Fruit fly (Drosophila melanogaster): ENCODE measurements around the gene CalpC.

CalpC gene

dm6 chrX:16335107-16335642 is 9.6 kb downstream of the CalpC start (continued):
- TF ChIP-seq exex (tag; optimal IDR thresholded peaks at IDR 0.05) (peak; percentile 34), MBD-R2 (GFP tag; IDR thresholded peaks at IDR 0.05) (peak; percentile 71), knrl (GFP tag; IDR thresholded peaks at IDR 0.05; ENCODE audit: partially characterized antibody) (0 out of 3 replicates have a peak, but pooled peaks have one; percentile 35), CG8944 (GFP tag; optimal IDR thresholded peaks at IDR 0.05) (peak; percentile 42), CG31388 (GFP tag; optimal IDR thresholded peaks at IDR 0.05) (no peak), tup (GFP tag; optimal IDR thresholded peaks at IDR 0.05) (peak; percentile 73), CG17385 (GFP tag; optimal IDR thresholded peaks at IDR 0.05) (peak; percentile 90), gt (GFP tag; IDR thresholded peaks at IDR 0.05) (0 out of 2 replicates have a peak, but pooled peaks have one; percentile 17), CG31441 (GFP tag; IDR thresholded peaks at IDR 0.05) (peak; percentile 52; the same call in 1 of the 2 replicates), CG2199 (GFP tag; IDR thresholded peaks at IDR 0.05) (no peak), Side (GFP tag; optimal IDR thresholded peaks at IDR 0.05) (peak; percentile 49), CG33557 (GFP tag; optimal IDR thresholded peaks at IDR 0.05) (peak; percentile 35), vvl (GFP tag; IDR thresholded peaks at IDR 0.05) (peak; percentile 90), ara (GFP tag; IDR thresholded peaks at IDR 0.05) (peak; percentile 71), tio (GFP tag; optimal IDR thresholded peaks at IDR 0.05) (peak; percentile 76), H2.0 (GFP tag; IDR thresholded peaks at IDR 0.05) (peak; percentile 61), da (GFP tag; optimal IDR thresholded peaks at IDR 0.05) (no peak), sug (tag; optimal IDR thresholded peaks at IDR 0.05) (peak; percentile 55), ken (GFP tag; IDR thresholded peaks at IDR 0.05) (peak; percentile 57; the same call in 1 of the 3 replicates), Tbp (GFP tag; optimal IDR thresholded peaks at IDR 0.05) (no peak), CG43689 (GFP tag; IDR thresholded peaks at IDR 0.05) (no peak), fru (optimal IDR thresholded peaks at IDR 0.05) (no peak), jing (GFP tag; optimal IDR thresholded peaks at IDR 0.05) (no peak), CG11247 (GFP tag; IDR thresholded peaks at IDR 0.05) (no peak), CG16779 (GFP tag; IDR thresholded peaks at IDR 0.05) (peak; percentile 73), CG7556 (GFP tag; optimal IDR thresholded peaks at IDR 0.05) (peak; percentile 68), CG11093 (GFP tag; IDR thresholded peaks at IDR 0.05) (peak; percentile 24; the same call in 1 of the 3 replicates), pzg (GFP tag; optimal IDR thresholded peaks at IDR 0.05) (peak; percentile 43), abd-A (tag; optimal IDR thresholded peaks at IDR 0.05) (no peak), Dad (GFP tag; optimal IDR thresholded peaks at IDR 0.05) (peak; percentile 75), CG15696 (tag; optimal IDR thresholded peaks at IDR 0.05) (peak; percentile 21), NFAT (GFP tag; IDR thresholded peaks at IDR 0.05) (peak; percentile 79), CG7963 (GFP tag; IDR thresholded peaks at IDR 0.05; ENCODE audit: partially characterized antibody) (no peak), sisA (GFP tag; IDR thresholded peaks at IDR 0.05) (peak; percentile 70), CG4404 (GFP tag; IDR thresholded peaks at IDR 0.05) (peak; percentile 42; the same call in 1 of the 2 replicates), CG10147 (GFP tag; optimal IDR thresholded peaks at IDR 0.05) (peak; percentile 33), CG6272 (GFP tag; IDR thresholded peaks at IDR 0.05) (peak; percentile 53), sna (GFP tag; IDR thresholded peaks at IDR 0.05; ENCODE audit: partially characterized antibody) (no peak), D19A (tag; optimal IDR thresholded peaks at IDR 0.05) (peak; percentile 43), CG9932 (GFP tag; IDR thresholded peaks at IDR 0.05) (peak; percentile 84), tgo (GFP tag; IDR thresholded peaks at IDR 0.05) (peak; percentile 73), CG34422 (GFP tag; IDR thresholded peaks at IDR 0.05) (peak; percentile 84), CG9727 (GFP tag; optimal IDR thresholded peaks at IDR 0.05) (peak; percentile 62), Hsf (GFP tag; optimal IDR thresholded peaks at IDR 0.05) (peak; percentile 76), Lpt (GFP tag; optimal IDR thresholded peaks at IDR 0.05) (no peak), luna (GFP tag; optimal IDR thresholded peaks at IDR 0.05) (peak; percentile 30), CoRest (tag; optimal IDR thresholded peaks at IDR 0.05) (peak; percentile 73), amos (GFP tag; IDR thresholded peaks at IDR 0.05; ENCODE audit: partially characterized antibody) (peak; percentile 43; the same call in 1 of the 2 replicates), NK7.1 (GFP tag; optimal IDR thresholded peaks at IDR 0.05) (peak; percentile 22), trh (GFP tag; optimal IDR thresholded peaks at IDR 0.05) (peak; percentile 52), zf30C (GFP tag; optimal IDR thresholded peaks at IDR 0.05) (no peak)
